Worm (Caenorhabditis elegans) whole organism, L1 larva: ENCODE data around the gene del-8.

Experiments used
- ama-1 ChIP-seq: fragments of 150-350 bp; optimal IDR thresholded peaks from 2 replicates; lab custom pipeline; 2014
- fkh-8 ChIP-seq: sonication (generic microtip); optimal IDR thresholded peaks from 2 replicates; lab custom pipeline; 2016; ENCODE audit warnings: mild to moderate bottlenecking, missing genetic modification characterization, missing compliant biosample characterization
- nhr-76 ChIP-seq: sonication (generic microtip); optimal IDR thresholded peaks from 2 replicates; lab custom pipeline; 2017; ENCODE audit warnings: missing biosample characterization, missing genetic modification characterization
- pag-3 ChIP-seq: sonication (generic microtip); optimal IDR thresholded peaks from 2 replicates; lab custom pipeline; 2017; ENCODE audit warnings: missing genetic modification characterization, mild to moderate bottlenecking, missing compliant biosample characterization, antibody characterized with exemption, borderline replicate concordance; ENCODE audit not compliant: insufficient read depth
- sox-4 ChIP-seq: sonication (generic microtip); optimal IDR thresholded peaks from 2 replicates; lab custom pipeline; 2016; ENCODE audit warnings: missing genetic modification characterization, missing compliant biosample characterization

- TF ChIP-seq nhr-76 (tag; lab: Kevin White, UChicago), result no peak
- no peak for TF ChIP-seq fkh-8 (tag; lab: Kevin White, UChicago)
- no peak for TF ChIP-seq sox-4
- no peak for TF ChIP-seq ama-1 (lab: Kevin White, UChicago)
- no peak for TF ChIP-seq pag-3 (tag; lab: Kevin White, UChicago)
These were observed 45.9 kb upstream of the del-8 start, which contains the start of gene F49E2.5 for ce11 chrX:9543352-9543751.
